Worm (Caenorhabditis elegans): Measurements from ENCODE around the gene ceh-18.

The ceh-18 gene

ce11 chrX:3826172-3826571, 31.4 kb downstream of the ceh-18 start:
- no peak for TF ChIP-seq ceh-36 (tag; optimal IDR thresholded peaks at IDR 0.05)
- no peak for TF ChIP-seq flt-1 (GFP tag; IDR thresholded peaks at IDR 0.05)
- TF ChIP-seq ceh-13 (GFP tag; optimal IDR thresholded peaks at IDR 0.05): no peak
- TF ChIP-seq F13C5.2 (tag; optimal IDR thresholded peaks at IDR 0.05): no peak
- no peak for TF ChIP-seq tbx-37 (GFP tag; conservative IDR thresholded peaks at IDR 0.05)
- TF ChIP-seq ets-7 (tag; optimal IDR thresholded peaks at IDR 0.05): no peak
- TF ChIP-seq tra-4 (tag; optimal IDR thresholded peaks at IDR 0.05): no peak
- TF ChIP-seq ama-1 (optimal IDR thresholded peaks at IDR 0.05): no peak
- TF ChIP-seq tbx-11 (GFP tag; IDR thresholded peaks at IDR 0.05): no peak
- TF ChIP-seq aly-1 (tag; optimal IDR thresholded peaks at IDR 0.05): no peak
- no peak for TF ChIP-seq sea-1 (GFP tag; conservative IDR thresholded peaks at IDR 0.05)
- no peak for TF ChIP-seq hmg-4 (GFP tag; optimal IDR thresholded peaks at IDR 0.05)
- no peak for TF ChIP-seq hnd-1 (tag; optimal IDR thresholded peaks at IDR 0.05)
- no peak for TF ChIP-seq hmbx-1 (tag; optimal IDR thresholded peaks at IDR 0.05)
- no peak for TF ChIP-seq B0310.2 (tag; optimal IDR thresholded peaks at IDR 0.05)
- TF ChIP-seq pes-1 (GFP tag; IDR thresholded peaks at IDR 0.05): no peak
- no peak for TF ChIP-seq scrt-1 (GFP tag; IDR thresholded peaks at IDR 0.05)

ce11 chrX:3824907-3825689, 32.5 kb downstream of the ceh-18 start:
- TF ChIP-seq scrt-1 (GFP tag; IDR thresholded peaks at IDR 0.05) (no peak), sea-1 (GFP tag; conservative IDR thresholded peaks at IDR 0.05) (no peak), flt-1 (GFP tag; IDR thresholded peaks at IDR 0.05) (no peak), hmg-4 (GFP tag; optimal IDR thresholded peaks at IDR 0.05) (no peak), hmbx-1 (tag; optimal IDR thresholded peaks at IDR 0.05) (no peak), pes-1 (GFP tag; IDR thresholded peaks at IDR 0.05) (no peak), F13C5.2 (tag; optimal IDR thresholded peaks at IDR 0.05) (no peak), B0310.2 (tag; optimal IDR thresholded peaks at IDR 0.05) (no peak), ceh-13 (GFP tag; optimal IDR thresholded peaks at IDR 0.05) (no peak), tbx-37 (GFP tag; conservative IDR thresholded peaks at IDR 0.05) (no peak), tra-4 (tag; optimal IDR thresholded peaks at IDR 0.05) (no peak), ets-7 (tag; optimal IDR thresholded peaks at IDR 0.05) (no peak), hnd-1 (tag; optimal IDR thresholded peaks at IDR 0.05) (no peak), aly-1 (tag; optimal IDR thresholded peaks at IDR 0.05) (no peak), ama-1 (optimal IDR thresholded peaks at IDR 0.05) (no peak)

DNA sequence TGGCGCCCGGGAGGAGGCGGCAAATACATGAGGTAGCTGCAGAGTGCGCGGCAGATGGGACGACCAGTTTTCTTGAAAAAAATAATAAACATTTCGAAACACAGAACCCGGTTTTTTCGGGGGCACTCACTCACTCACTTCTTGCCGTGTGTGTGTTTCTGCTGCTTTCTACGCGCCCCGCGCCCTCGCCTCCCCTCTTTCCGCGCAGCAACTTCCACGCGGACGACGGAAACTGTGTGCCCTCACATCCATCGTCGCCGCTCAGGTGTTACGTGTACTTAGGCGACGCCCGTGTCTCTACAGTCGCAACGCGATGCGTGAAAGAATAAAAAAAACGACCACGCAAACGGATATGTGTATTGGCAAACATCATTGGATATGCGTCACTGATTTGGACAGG, 33.2 kb downstream of the ceh-18 start:
- TF ChIP-seq ets-7 (tag; optimal IDR thresholded peaks at IDR 0.05) (no peak), ceh-36 (tag; optimal IDR thresholded peaks at IDR 0.05) (no peak)

DNA sequence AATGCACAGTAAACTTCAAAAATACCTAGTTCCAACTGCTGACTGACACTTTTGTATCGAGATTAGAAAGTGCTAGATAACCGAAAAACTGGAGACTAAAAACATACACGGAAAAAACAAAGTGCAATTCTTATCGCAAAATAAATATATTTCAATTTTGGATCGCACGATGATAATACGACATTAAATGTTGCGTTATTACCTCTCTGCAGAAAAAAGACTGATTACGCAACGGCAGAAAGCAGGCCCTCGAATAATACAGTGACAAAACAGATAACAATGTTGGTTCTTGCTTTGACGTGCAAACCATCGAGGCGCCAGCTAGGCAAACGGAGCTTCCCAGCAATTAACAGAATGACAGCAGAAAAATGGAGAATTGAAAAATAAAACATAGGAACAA, 33.7 kb downstream of the ceh-18 start:
- TF ChIP-seq flt-1 (GFP tag; IDR thresholded peaks at IDR 0.05): no peak
- no peak for TF ChIP-seq ets-7 (tag; optimal IDR thresholded peaks at IDR 0.05)
- no peak for TF ChIP-seq hmg-4 (GFP tag; optimal IDR thresholded peaks at IDR 0.05)
- no peak for TF ChIP-seq hmbx-1 (tag; optimal IDR thresholded peaks at IDR 0.05)
- no peak for TF ChIP-seq ceh-13 (GFP tag; optimal IDR thresholded peaks at IDR 0.05)
- no peak for TF ChIP-seq F13C5.2 (tag; optimal IDR thresholded peaks at IDR 0.05)
- TF ChIP-seq B0310.2 (tag; optimal IDR thresholded peaks at IDR 0.05): no peak
- no peak for TF ChIP-seq tbx-37 (GFP tag; conservative IDR thresholded peaks at IDR 0.05)
- no peak for TF ChIP-seq ceh-36 (tag; optimal IDR thresholded peaks at IDR 0.05)
- no peak for TF ChIP-seq pes-1 (GFP tag; IDR thresholded peaks at IDR 0.05)
- no peak for TF ChIP-seq ama-1 (optimal IDR thresholded peaks at IDR 0.05)
- TF ChIP-seq tra-4 (tag; optimal IDR thresholded peaks at IDR 0.05): no peak
- TF ChIP-seq scrt-1 (GFP tag; IDR thresholded peaks at IDR 0.05): no peak
- TF ChIP-seq aly-1 (tag; optimal IDR thresholded peaks at IDR 0.05): no peak

- TF ChIP-seq sea-1 (GFP tag; conservative IDR thresholded peaks at IDR 0.05) (no peak), ceh-36 (tag; optimal IDR thresholded peaks at IDR 0.05) (no peak), hmbx-1 (tag; optimal IDR thresholded peaks at IDR 0.05) (no peak), ama-1 (optimal IDR thresholded peaks at IDR 0.05) (no peak), pes-1 (GFP tag; IDR thresholded peaks at IDR 0.05) (no peak), F13C5.2 (tag; optimal IDR thresholded peaks at IDR 0.05) (no peak), ets-7 (tag; optimal IDR thresholded peaks at IDR 0.05) (no peak), hnd-1 (tag; optimal IDR thresholded peaks at IDR 0.05) (no peak), tbx-37 (GFP tag; conservative IDR thresholded peaks at IDR 0.05) (no peak), scrt-1 (GFP tag; IDR thresholded peaks at IDR 0.05) (no peak)
Measured at ce11 chrX:3822061-3822460, 35.5 kb downstream of the ceh-18 start.

- TF ChIP-seq tbx-37 (GFP tag; conservative IDR thresholded peaks at IDR 0.05): no peak
- TF ChIP-seq scrt-1 (GFP tag; IDR thresholded peaks at IDR 0.05): 0 out of 2 replicates have a peak, but pooled peaks have one; percentile 27
Measured at ce11 chrX:3821609-3822008, 36.0 kb downstream of the ceh-18 start.

DNA sequence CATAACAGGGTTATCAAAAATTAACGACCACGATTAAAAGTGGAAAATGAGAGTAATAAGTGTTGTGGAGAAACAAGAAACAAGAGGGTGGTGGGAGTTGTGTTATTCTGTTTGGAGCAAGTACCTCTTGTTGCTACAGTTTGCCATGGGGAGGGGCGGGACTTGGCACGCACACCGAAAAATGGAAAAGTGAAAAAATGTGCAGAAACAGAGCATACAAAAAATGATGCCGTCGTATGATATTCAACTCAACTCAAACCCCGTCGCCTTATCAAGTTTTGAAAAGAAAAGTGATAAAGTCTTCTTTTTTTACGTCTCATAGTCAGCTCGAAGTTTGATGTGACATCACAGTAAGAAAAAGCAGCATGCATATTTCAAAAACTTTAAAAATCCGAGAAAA, 36.9 kb downstream of the ceh-18 start:
- TF ChIP-seq hmg-4 (GFP tag; optimal IDR thresholded peaks at IDR 0.05) (no peak), B0310.2 (tag; optimal IDR thresholded peaks at IDR 0.05) (no peak), tbx-37 (GFP tag; conservative IDR thresholded peaks at IDR 0.05) (no peak), pes-1 (GFP tag; IDR thresholded peaks at IDR 0.05) (no peak), F13C5.2 (tag; optimal IDR thresholded peaks at IDR 0.05) (no peak), hnd-1 (tag; optimal IDR thresholded peaks at IDR 0.05) (no peak)

DNA sequence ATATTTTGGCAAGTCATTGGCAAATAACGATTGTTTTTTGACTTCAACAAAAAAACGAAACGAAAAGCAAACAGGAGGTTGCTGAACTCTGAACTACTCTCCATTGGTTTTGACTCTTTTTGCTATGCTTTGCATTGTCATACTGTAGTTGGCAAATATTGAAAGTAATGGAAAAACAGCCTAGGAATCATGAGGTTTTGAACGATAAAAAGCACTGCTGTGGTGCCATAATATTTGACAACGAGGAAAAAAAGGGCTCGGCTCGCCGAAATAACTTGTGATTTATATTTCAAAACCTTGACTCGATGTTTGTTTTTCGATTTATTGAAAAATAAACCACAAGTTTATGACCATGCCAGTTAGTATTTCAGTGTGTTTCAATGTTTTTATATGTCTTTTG, 37.9 kb downstream of the ceh-18 start:
- no peak for TF ChIP-seq ceh-13 (GFP tag; optimal IDR thresholded peaks at IDR 0.05)
- no peak for TF ChIP-seq pes-1 (GFP tag; IDR thresholded peaks at IDR 0.05)
- no peak for TF ChIP-seq hmbx-1 (tag; optimal IDR thresholded peaks at IDR 0.05)
- TF ChIP-seq ceh-36 (tag; optimal IDR thresholded peaks at IDR 0.05): no peak
- no peak for TF ChIP-seq hnd-1 (tag; optimal IDR thresholded peaks at IDR 0.05)
- no peak for TF ChIP-seq sea-1 (GFP tag; conservative IDR thresholded peaks at IDR 0.05)
